Fruit fly (Drosophila melanogaster) whole organism, embryonic: ENCODE measurements around the gene Pis.

Source experiments
- ATbp ChIP-seq: fragments of 200-800 bp; sonication (Bioruptor generic); optimal IDR thresholded peaks from 2 replicates; lab custom pipeline; 2017; ENCODE audit warnings: missing biosample characterization, mild to moderate bottlenecking, missing genetic modification characterization, missing genetic modification reagents
- Bdp1 ChIP-seq: fragments of 200-800 bp; sonication (Bioruptor generic); optimal IDR thresholded peaks from 3 replicates; lab custom pipeline; 2016; ENCODE audit warnings: missing biosample characterization, missing genetic modification characterization
- CG10321 ChIP-seq: fragments of 200-800 bp; sonication (Bioruptor generic); IDR thresholded peaks from 2 replicates; pipeline ENCODE4 v1.3.6; 2022; ENCODE audit warnings: missing biosample characterization, missing genetic modification characterization
- CG10565 ChIP-seq: fragments of 200-800 bp; sonication (Bioruptor generic); optimal IDR thresholded peaks from 3 replicates; lab custom pipeline; 2016; ENCODE audit warnings: missing biosample characterization, mild to moderate bottlenecking, missing genetic modification characterization
- CG11696 ChIP-seq: fragments of 200-800 bp; sonication (Bioruptor generic); IDR thresholded peaks from 2 replicates; pipeline ENCODE4 v1.3.6; 2022; ENCODE audit warnings: missing biosample characterization, missing genetic modification characterization
- CG13296 ChIP-seq: fragments of 200-800 bp; sonication (Bioruptor generic); optimal IDR thresholded peaks from 3 replicates; lab custom pipeline; 2018; ENCODE audit warnings: missing biosample characterization, mild to moderate bottlenecking, missing genetic modification characterization
- CG13894 ChIP-seq: fragments of 200-800 bp; sonication (Bioruptor generic); optimal IDR thresholded peaks from 3 replicates; lab custom pipeline; 2018; ENCODE audit warnings: missing biosample characterization, mild to moderate bottlenecking, missing genetic modification characterization, moderate library complexity
- CG14014 ChIP-seq: fragments of 200-800 bp; sonication (Bioruptor generic); IDR thresholded peaks from 2 replicates; pipeline ENCODE4 v1.3.6; 2022; ENCODE audit warnings: missing biosample characterization, missing genetic modification characterization
- CG15479 ChIP-seq: fragments of 200-800 bp; sonication (Bioruptor generic); optimal IDR thresholded peaks from 3 replicates; lab custom pipeline; 2019; ENCODE audit warnings: missing biosample characterization, mild to moderate bottlenecking, missing genetic modification characterization, moderate library complexity
- CG1603 ChIP-seq: fragments of 200-800 bp; sonication (Bioruptor generic); optimal IDR thresholded peaks from 2 replicates; lab custom pipeline; 2019; ENCODE audit warnings: missing biosample characterization, mild to moderate bottlenecking, missing genetic modification characterization, moderate library complexity
- CG1647 ChIP-seq: fragments of 200-800 bp; sonication (Bioruptor generic); optimal IDR thresholded peaks from 3 replicates; lab custom pipeline; 2016; ENCODE audit warnings: missing biosample characterization, missing genetic modification characterization
- CG17186 ChIP-seq: fragments of 200-800 bp; sonication (Bioruptor generic); optimal IDR thresholded peaks from 3 replicates; lab custom pipeline; 2017; ENCODE audit warnings: missing biosample characterization, missing genetic modification reagents, missing genetic modification characterization
- CG18599 ChIP-seq: fragments of 200-800 bp; sonication (Bioruptor generic); optimal IDR thresholded peaks from 3 replicates; lab custom pipeline; 2017; ENCODE audit warnings: missing biosample characterization, missing genetic modification characterization, mild to moderate bottlenecking, moderate library complexity, missing genetic modification reagents
- CG3163 ChIP-seq: fragments of 200-800 bp; sonication (Bioruptor generic); optimal IDR thresholded peaks from 3 replicates; lab custom pipeline; 2016; ENCODE audit warnings: missing biosample characterization, missing genetic modification characterization
- CG3407 ChIP-seq: fragments of 200-800 bp; sonication (Bioruptor generic); optimal IDR thresholded peaks from 2 replicates; lab custom pipeline; 2018; ENCODE audit warnings: missing biosample characterization, mild to moderate bottlenecking, missing genetic modification characterization
- CG34422 ChIP-seq: fragments of 200-800 bp; sonication (Bioruptor generic); IDR thresholded peaks from 3 replicates; pipeline ENCODE4 v1.3.6; 2022; ENCODE audit warnings: missing biosample characterization, missing genetic modification characterization
- CG4360 ChIP-seq: fragments of 200-800 bp; sonication (Bioruptor generic); IDR thresholded peaks from 2 replicates; pipeline ENCODE4 v1.3.6; 2022; ENCODE audit warnings: missing biosample characterization, missing genetic modification characterization
- CG6254 ChIP-seq: fragments of 200-800 bp; sonication (Bioruptor generic); optimal IDR thresholded peaks from 3 replicates; lab custom pipeline; 2017; ENCODE audit warnings: mild to moderate bottlenecking, missing biosample characterization, missing genetic modification reagents, missing genetic modification characterization
- CG7271 ChIP-seq: fragments of 200-800 bp; sonication (Bioruptor generic); optimal IDR thresholded peaks from 2 replicates; lab custom pipeline; 2018; ENCODE audit warnings: missing biosample characterization, mild to moderate bottlenecking, missing genetic modification characterization, moderate library complexity
- CG7963 ChIP-seq: fragments of 200-800 bp; sonication (Bioruptor generic); IDR thresholded peaks from 3 replicates; pipeline ENCODE4 v1.3.6; 2022; ENCODE audit warnings: missing biosample characterization, missing genetic modification characterization; ENCODE audit not compliant: partially characterized antibody
- CG8388 ChIP-seq: fragments of 200-800 bp; sonication (Bioruptor generic); optimal IDR thresholded peaks from 2 replicates; lab custom pipeline; 2019; ENCODE audit warnings: missing biosample characterization, mild to moderate bottlenecking, missing genetic modification characterization, moderate library complexity
- Dll ChIP-seq: fragments of 200-800 bp; sonication (Bioruptor generic); IDR thresholded peaks from 4 replicates; pipeline ENCODE4 v1.3.6; 2022; ENCODE audit warnings: missing biosample characterization, missing genetic modification characterization; ENCODE audit not compliant: partially characterized antibody
- Doc2 ChIP-seq: fragments of 200-800 bp; sonication (Bioruptor generic); IDR thresholded peaks from 2 replicates; pipeline ENCODE4 v1.3.6; 2022; ENCODE audit warnings: missing biosample characterization, missing genetic modification characterization
- Ets97D ChIP-seq: fragments of 200-800 bp; sonication (Bioruptor generic); optimal IDR thresholded peaks from 3 replicates; lab custom pipeline; 2016; ENCODE audit warnings: missing biosample characterization, missing genetic modification characterization
- GATAe ChIP-seq: fragments of 200-800 bp; sonication (Bioruptor generic); conservative IDR thresholded peaks from 2 replicates; pipeline ENCODE4 v1.3.6; 2022; ENCODE audit warnings: missing biosample characterization, missing genetic modification characterization
- H2.0 ChIP-seq: fragments of 200-800 bp; sonication (Bioruptor generic); IDR thresholded peaks from 2 replicates; pipeline ENCODE4 v1.3.6; 2022; ENCODE audit warnings: missing biosample characterization, missing genetic modification characterization
- Meics ChIP-seq: fragments of 200-800 bp; sonication (Bioruptor generic); optimal IDR thresholded peaks from 2 replicates; lab custom pipeline; 2017; ENCODE audit warnings: missing biosample characterization, mild to moderate bottlenecking, missing genetic modification characterization
- Myb ChIP-seq: fragments of 200-800 bp; sonication (Bioruptor generic); optimal IDR thresholded peaks from 2 replicates; lab custom pipeline; 2016; ENCODE audit warnings: missing biosample characterization, missing genetic modification characterization
- Oaz ChIP-seq: fragments of 200-800 bp; sonication (Bioruptor generic); IDR thresholded peaks from 2 replicates; pipeline ENCODE4 v1.3.6; 2022; ENCODE audit warnings: missing biosample characterization, missing genetic modification characterization
- Rx ChIP-seq: fragments of 200-800 bp; sonication (Bioruptor generic); IDR thresholded peaks from 2 replicates; pipeline ENCODE4 v1.3.6; 2022; ENCODE audit warnings: missing biosample characterization, missing genetic modification characterization
- amos ChIP-seq: fragments of 200-800 bp; sonication (Bioruptor generic); IDR thresholded peaks from 2 replicates; pipeline ENCODE4 v1.3.6; 2022; ENCODE audit warnings: missing biosample characterization, missing genetic modification characterization; ENCODE audit not compliant: partially characterized antibody
- cas ChIP-seq: fragments of 200-800 bp; sonication (Bioruptor generic); IDR thresholded peaks from 2 replicates; pipeline ENCODE4 v1.3.6; 2022; ENCODE audit warnings: missing biosample characterization, missing genetic modification characterization
- cato ChIP-seq: fragments of 200-800 bp; sonication (Bioruptor generic); optimal IDR thresholded peaks from 2 replicates; lab custom pipeline; 2016; ENCODE audit warnings: missing biosample characterization, missing genetic modification characterization, borderline replicate concordance
- caup ChIP-seq: fragments of 200-800 bp; sonication (Bioruptor generic); optimal IDR thresholded peaks from 3 replicates; lab custom pipeline; 2017; ENCODE audit warnings: missing biosample characterization, mild to moderate bottlenecking, missing genetic modification characterization, moderate library complexity; ENCODE audit not compliant: severe bottlenecking
- chm ChIP-seq: fragments of 200-800 bp; sonication (Bioruptor generic); IDR thresholded peaks from 2 replicates; pipeline ENCODE4 v1.3.6; 2022; ENCODE audit warnings: missing biosample characterization, missing genetic modification characterization
- crc ChIP-seq: fragments of 200-800 bp; sonication (Bioruptor generic); optimal IDR thresholded peaks from 2 replicates; lab custom pipeline; 2016; ENCODE audit warnings: missing biosample characterization, missing genetic modification characterization
- crp ChIP-seq, 2 experiments: fragments of 200-800 bp; sonication (Bioruptor generic); optimal IDR thresholded peaks; 2 replicates in 1 of 2; 3 replicates in 1 of 2; lab custom pipeline; 2017; ENCODE audit warnings: missing biosample characterization in 2 of 2, missing genetic modification characterization in 2 of 2, mild to moderate bottlenecking in 1 of 2, moderate library complexity in 1 of 2
- fd3F ChIP-seq: fragments of 200-800 bp; sonication (Bioruptor generic); optimal IDR thresholded peaks from 2 replicates; lab custom pipeline; 2018; ENCODE audit warnings: missing biosample characterization, mild to moderate bottlenecking, missing genetic modification characterization, moderate library complexity
- ftz-f1 ChIP-seq: fragments of 200-800 bp; sonication (Bioruptor generic); optimal IDR thresholded peaks from 2 replicates; lab custom pipeline; 2016; ENCODE audit warnings: missing biosample characterization, missing genetic modification characterization
- grau ChIP-seq: fragments of 200-800 bp; optimal IDR thresholded peaks from 3 replicates; lab custom pipeline; 2019; ENCODE audit warnings: missing biosample characterization, mild to moderate bottlenecking, missing genetic modification characterization, moderate library complexity
- ham ChIP-seq: fragments of 200-800 bp; sonication (Bioruptor generic); IDR thresholded peaks from 2 replicates; pipeline ENCODE4 v1.3.6; 2022; ENCODE audit warnings: missing biosample characterization, missing genetic modification characterization
- jigr1 ChIP-seq: fragments of 200-800 bp; sonication (Bioruptor generic); IDR thresholded peaks from 3 replicates; pipeline ENCODE4 v1.3.6; 2022; ENCODE audit warnings: missing biosample characterization, missing genetic modification characterization
- lov ChIP-seq, 2 experiments: fragments of 200-800 bp in 1 of 2; fragments of >200 bp in 1 of 2; sonication (Bioruptor generic) in 1 of 2; IDR thresholded peaks in 1 of 2; optimal IDR thresholded peaks in 1 of 2; 2 replicates in 1 of 2; 3 replicates in 1 of 2; pipeline versions ENCODE4 v1.3.6 to Lab custom; 2017 to 2022; ENCODE audit warnings: missing biosample characterization in 1 of 2, missing genetic modification characterization in 1 of 2
- nau ChIP-seq: fragments of 200-800 bp; sonication (Bioruptor generic); optimal IDR thresholded peaks from 3 replicates; lab custom pipeline; 2017; ENCODE audit warnings: missing biosample characterization, mild to moderate bottlenecking, missing genetic modification characterization, missing genetic modification reagents
- nerfin-1 ChIP-seq: fragments of 200-800 bp; sonication (Bioruptor generic); optimal IDR thresholded peaks from 3 replicates; lab custom pipeline; 2019; ENCODE audit warnings: missing biosample characterization, mild to moderate bottlenecking, missing genetic modification characterization, moderate library complexity
- peb ChIP-seq: fragments of 200-800 bp; sonication (Bioruptor generic); IDR thresholded peaks from 2 replicates; pipeline ENCODE4 v1.3.6; 2022; ENCODE audit warnings: missing biosample characterization, missing genetic modification characterization
- stwl ChIP-seq: fragments of 200-800 bp; sonication (Bioruptor generic); optimal IDR thresholded peaks from 3 replicates; lab custom pipeline; 2018; ENCODE audit warnings: missing biosample characterization, mild to moderate bottlenecking, missing genetic modification characterization, moderate library complexity
- tio ChIP-seq: fragments of 200-800 bp; sonication (Bioruptor generic); optimal IDR thresholded peaks from 2 replicates; lab custom pipeline; 2017; ENCODE audit warnings: missing biosample characterization, missing genetic modification characterization, inconsistent platforms
- wor ChIP-seq: fragments of 200-800 bp; sonication (Bioruptor generic); IDR thresholded peaks from 2 replicates; pipeline ENCODE4 v1.3.6; 2022; ENCODE audit warnings: missing biosample characterization, missing genetic modification characterization

Gene Pis

DNA sequence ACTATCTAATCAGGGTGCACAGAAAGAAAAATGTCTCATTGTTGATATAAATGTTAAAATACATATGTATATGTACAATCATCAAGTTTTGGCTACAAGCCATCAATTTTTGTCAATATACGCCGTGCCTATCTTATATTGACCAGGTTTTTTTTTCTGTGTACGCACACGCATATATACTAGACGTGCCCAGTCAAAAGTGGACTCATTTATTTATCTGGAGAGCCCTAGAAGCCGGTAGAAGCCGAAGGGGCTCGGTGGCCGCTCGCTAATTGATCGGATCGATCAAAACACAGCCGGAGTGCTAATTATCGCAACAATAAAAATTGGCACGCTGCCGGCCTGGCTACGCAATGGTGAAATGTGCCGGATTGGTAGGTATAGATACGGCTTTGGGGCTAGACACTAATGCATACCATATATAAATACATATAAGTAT lies 36.7 kb upstream of the Pis start (continued):
- TF ChIP-seq nau: no peak
- TF ChIP-seq CG7963 (GFP tag; lab: Robert Waterston, UW): no peak
- TF ChIP-seq Myb (GFP tag; lab: Kevin White, UChicago): peak; percentile 16
- TF ChIP-seq crc (GFP tag; lab: Kevin White, UChicago): peak; percentile 22
- TF ChIP-seq stwl: no peak
- TF ChIP-seq Dll (GFP tag; lab: Robert Waterston, UW): no peak
- TF ChIP-seq CG11696 (GFP tag; lab: Robert Waterston, UW): peak; percentile 64
- TF ChIP-seq jigr1 (GFP tag; lab: Robert Waterston, UW): no peak
- TF ChIP-seq wor (GFP tag; lab: Robert Waterston, UW): no peak
- no peak for TF ChIP-seq Bdp1 (GFP tag; lab: Kevin White, UChicago)
- TF ChIP-seq CG13296 (GFP tag; lab: Kevin White, UChicago): peak; percentile 83
- 0 out of 2 replicates have a peak, but pooled peaks have one; percentile 29 for TF ChIP-seq CG10321 (GFP tag; lab: Robert Waterston, UW)
- TF ChIP-seq Meics: peak; percentile 85
- peak; percentile 38; the same call in 1 of the 2 replicates for TF ChIP-seq ham (GFP tag; lab: Robert Waterston, UW)
- peak; percentile 79 for TF ChIP-seq CG13894 (tag; lab: Kevin White, UChicago)
- TF ChIP-seq Ets97D (GFP tag; lab: Kevin White, UChicago): no peak
- peak; percentile 0 for TF ChIP-seq CG6254 (GFP tag; lab: Kevin White, UChicago)
- no peak for TF ChIP-seq ftz-f1 (GFP tag; lab: Kevin White, UChicago)
- TF ChIP-seq CG14014 (GFP tag; lab: Robert Waterston, UW): peak; percentile 80
- TF ChIP-seq CG1603 (tag; lab: Kevin White, UChicago): peak; percentile 56
- TF ChIP-seq CG1647: no peak
- peak; percentile 78 for TF ChIP-seq grau
- TF ChIP-seq CG17186 (GFP tag; lab: Kevin White, UChicago): no peak
- peak; percentile 97 for TF ChIP-seq GATAe (GFP tag; lab: Robert Waterston, UW)
- peak; percentile 60 for TF ChIP-seq fd3F (GFP tag; lab: Kevin White, UChicago)
- peak in 1 of 2 experiments; percentile 21 for TF ChIP-seq crp (GFP tag; optimal IDR thresholded peaks at IDR 0.05; lab: Kevin White, UChicago)
- no peak for TF ChIP-seq CG10565
- TF ChIP-seq lov (optimal IDR thresholded peaks at IDR 0.05; lab: Kevin White, UChicago): no peak
- TF ChIP-seq lov (GFP tag; IDR thresholded peaks at IDR 0.05; lab: Robert Waterston, UW): no peak
- peak; percentile 19 for TF ChIP-seq nerfin-1 (tag; lab: Kevin White, UChicago)
- TF ChIP-seq Rx: peak; percentile 50; the same call in 1 of the 2 replicates
- TF ChIP-seq Doc2 (GFP tag; lab: Robert Waterston, UW): no peak
- peak; percentile 91 for TF ChIP-seq CG18599 (GFP tag; lab: Kevin White, UChicago)
- 0 out of 2 replicates have a peak, but pooled peaks have one; percentile 4 for TF ChIP-seq amos (GFP tag; lab: Robert Waterston, UW)
- TF ChIP-seq CG15479 (GFP tag; lab: Kevin White, UChicago): no peak
- TF ChIP-seq CG34422 (GFP tag; lab: Robert Waterston, UW): peak; percentile 57; the same call in 1 of the 3 replicates
- no peak for TF ChIP-seq tio
- TF ChIP-seq cas: peak; percentile 73
- peak; percentile 58 for TF ChIP-seq Oaz (GFP tag; lab: Robert Waterston, UW)
- no peak for TF ChIP-seq CG3407 (GFP tag; lab: Kevin White, UChicago)
- TF ChIP-seq H2.0: 0 out of 2 replicates have a peak, but pooled peaks have one; percentile 33
- TF ChIP-seq cato (GFP tag; lab: Kevin White, UChicago): peak; percentile 29
- peak; percentile 62; the same call in 1 of the 2 replicates for TF ChIP-seq chm
- TF ChIP-seq CG4360 (GFP tag; lab: Robert Waterston, UW): no peak
- no peak for TF ChIP-seq CG7271 (tag; lab: Kevin White, UChicago)
- TF ChIP-seq ATbp (GFP tag; lab: Kevin White, UChicago): peak; percentile 64
- TF ChIP-seq peb: no peak
- TF ChIP-seq CG3163 (GFP tag; lab: Kevin White, UChicago): no peak
- TF ChIP-seq caup (GFP tag; lab: Kevin White, UChicago): peak; percentile 81
- peak; percentile 50 for TF ChIP-seq CG8388 (GFP tag; lab: Kevin White, UChicago)
